Fruit fly (Drosophila melanogaster): Measurements from ENCODE around the gene CG4239.
A peak's percentile ranks its signal among the peaks of the same experiment; 100 is the strongest.

The CG4239 gene

DNA sequence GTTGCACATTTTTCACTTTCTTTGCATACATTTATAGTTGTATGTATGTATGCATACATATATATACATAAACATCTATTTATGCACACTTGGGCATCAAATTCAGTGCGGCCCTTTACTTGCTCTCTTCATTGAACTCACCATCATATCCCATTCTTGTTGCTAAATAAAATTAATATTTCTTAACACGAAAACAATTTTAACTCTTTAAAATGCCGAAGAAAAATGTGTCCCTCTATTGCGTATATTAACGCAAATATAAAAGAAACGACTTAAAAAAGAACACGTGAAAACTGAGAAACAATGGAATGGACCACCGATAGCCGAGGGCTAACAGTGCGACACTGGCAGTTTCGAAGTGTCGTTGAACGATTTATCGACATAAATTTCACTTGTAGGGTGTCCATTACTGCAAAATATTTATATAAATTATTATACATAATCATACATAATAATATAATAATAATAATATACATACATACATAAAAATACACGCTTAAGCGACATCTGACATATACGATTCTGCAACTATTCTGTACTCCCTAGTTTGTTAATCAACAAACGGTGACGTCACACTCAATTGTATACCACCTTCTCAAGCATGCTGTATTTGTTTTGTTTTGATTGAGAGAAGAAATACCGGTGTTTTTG lies 26.3 kb upstream of the CG4239 start, which contains the start of the genes U2af50 and PIG-Q (continued):
- TF ChIP-seq CG4282 (GFP tag; optimal IDR thresholded peaks at IDR 0.05) (no peak), CG18764 (GFP tag; optimal IDR thresholded peaks at IDR 0.05) (peak; percentile 91), YL-1 (GFP tag; optimal IDR thresholded peaks at IDR 0.05) (peak; percentile 51), CG7556 (GFP tag; optimal IDR thresholded peaks at IDR 0.05) (peak; percentile 90), CG10565 (GFP tag; optimal IDR thresholded peaks at IDR 0.05) (peak; percentile 47), dati (GFP tag; IDR thresholded peaks at IDR 0.05) (peak; percentile 50; the same call in 1 of the 2 replicates), Ets65A (GFP tag) (peak; percentile 83), sob (GFP tag; IDR thresholded peaks at IDR 0.05) (peak; percentile 94), Vsx1 (GFP tag; optimal IDR thresholded peaks at IDR 0.05) (no peak), CG4404 (GFP tag; IDR thresholded peaks at IDR 0.05) (peak; percentile 86), ham (GFP tag; IDR thresholded peaks at IDR 0.05) (no peak), run (tag; optimal IDR thresholded peaks at IDR 0.05) (peak; percentile 85), schlank (tag; optimal IDR thresholded peaks at IDR 0.05) (peak; percentile 71), CG9932 (GFP tag; IDR thresholded peaks at IDR 0.05) (peak; percentile 92), ftz-f1 (GFP tag; optimal IDR thresholded peaks at IDR 0.05) (no peak), Ravus (GFP tag; IDR thresholded peaks at IDR 0.05) (peak; percentile 70), ssp (GFP tag; IDR thresholded peaks at IDR 0.05) (peak; percentile 91), al (GFP tag; IDR thresholded peaks at IDR 0.05) (peak; percentile 91; the same call in 1 of the 2 replicates), CG1529 (GFP tag; optimal IDR thresholded peaks at IDR 0.05) (peak; percentile 83), MTF-1 (GFP tag; optimal IDR thresholded peaks at IDR 0.05; ENCODE audit: borderline replicate concordance) (no peak), CG17612 (GFP tag; IDR thresholded peaks at IDR 0.05) (no peak; the same call in none of the 2 replicates), fu2 (GFP tag; optimal IDR thresholded peaks at IDR 0.05) (peak; percentile 52), repo (GFP tag; optimal IDR thresholded peaks at IDR 0.05) (no peak), CG10321 (GFP tag; IDR thresholded peaks at IDR 0.05) (no peak), Sox102F (GFP tag; optimal IDR thresholded peaks at IDR 0.05) (peak; percentile 95), H15 (GFP tag; IDR thresholded peaks at IDR 0.05) (peak; percentile 89), Xrp1 (GFP tag; IDR thresholded peaks at IDR 0.05) (peak; percentile 95), exex (tag; optimal IDR thresholded peaks at IDR 0.05) (no peak), psq (GFP tag; optimal IDR thresholded peaks at IDR 0.05) (peak; percentile 78), gfzf (GFP tag; optimal IDR thresholded peaks at IDR 0.05) (no peak), sens-2 (GFP tag; IDR thresholded peaks at IDR 0.05) (no peak; the same call in 1 of the 2 replicates), CG10654 (GFP tag; optimal IDR thresholded peaks at IDR 0.05) (peak; percentile 91), Sox100B (GFP tag; optimal IDR thresholded peaks at IDR 0.05) (peak; percentile 90), pros (GFP tag; optimal IDR thresholded peaks at IDR 0.05) (peak; percentile 18), h (optimal IDR thresholded peaks at IDR 0.05) (no peak), fd96Cb (tag; optimal IDR thresholded peaks at IDR 0.05) (peak; percentile 95), CG11456 (GFP tag; IDR thresholded peaks at IDR 0.05) (no peak), ttk (GFP tag; IDR thresholded peaks at IDR 0.05) (no peak; the same call in 1 of the 2 replicates), pita (GFP tag; optimal IDR thresholded peaks at IDR 0.05) (no peak), slp2 (GFP tag; optimal IDR thresholded peaks at IDR 0.05) (peak; percentile 47), gsb-n (tag; optimal IDR thresholded peaks at IDR 0.05) (no peak), CG7963 (GFP tag; IDR thresholded peaks at IDR 0.05; ENCODE audit: partially characterized antibody) (no peak), CG8290 (GFP tag; optimal IDR thresholded peaks at IDR 0.05) (peak; percentile 79), CG8290 (tag; optimal IDR thresholded peaks at IDR 0.05) (peak in 1 of 2 experiments; percentile 19), twi (tag; optimal IDR thresholded peaks at IDR 0.05) (peak; percentile 89), jigr1 (GFP tag; IDR thresholded peaks at IDR 0.05) (no peak; the same call in 2 of the 3 replicates), Hmr (GFP tag; optimal IDR thresholded peaks at IDR 0.05) (no peak), grau (tag; optimal IDR thresholded peaks at IDR 0.05) (peak; percentile 95), CG6254 (GFP tag; optimal IDR thresholded peaks at IDR 0.05) (peak; percentile 86), Doc2 (GFP tag; IDR thresholded peaks at IDR 0.05) (no peak), CG8924 (tag; optimal IDR thresholded peaks at IDR 0.05) (peak; percentile 95)

Data from whole organism, embryonic.